Worm (Caenorhabditis elegans): ENCODE data around the gene Y39B6A.25.

Gene Y39B6A.25

DNA sequence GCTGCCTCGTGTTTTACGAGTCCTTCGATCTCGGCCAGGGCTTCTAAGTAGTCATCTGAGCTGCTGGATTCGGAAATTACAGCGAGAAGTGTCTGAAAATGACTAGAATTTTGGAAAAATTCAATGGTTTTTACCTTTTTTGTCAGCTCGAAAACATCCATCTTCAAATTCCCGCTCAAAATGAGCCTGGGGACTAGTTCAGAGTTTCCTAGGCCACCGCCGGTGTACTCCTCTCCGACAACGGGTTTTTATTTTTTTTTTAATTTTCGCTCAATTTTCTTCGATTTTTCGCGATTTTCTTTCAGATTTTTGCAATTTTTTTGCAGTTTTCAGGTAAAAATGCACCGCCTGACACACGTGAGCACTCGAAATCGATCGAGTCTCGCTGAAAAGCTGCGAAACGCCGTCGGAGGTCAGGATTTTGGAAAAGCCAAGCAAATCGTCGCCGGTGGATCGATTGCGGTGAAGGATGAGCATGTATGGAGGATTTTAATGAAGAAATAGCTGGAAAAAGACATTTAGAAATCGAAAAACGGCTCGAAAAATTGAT, 45.2 kb upstream of the Y39B6A.25 start, which contains the start of the genes mrps-35 and sws-1:
Gene mrps-35, plus strand, starts transcription at position 327 of the 550 bp plus-strand sequence.
Gene sws-1, minus strand, starts transcription at position 500 of the 550 bp plus-strand sequence.
- TF ChIP-seq mes-2 (tag; optimal IDR thresholded peaks at IDR 0.05; ENCODE audit: poor library complexity, severe bottlenecking) (peak; percentile 99), lin-38 (GFP tag; IDR thresholded peaks at IDR 0.05) (peak; percentile 73), Y75B8A.6 (GFP tag; IDR thresholded peaks at IDR 0.05) (no peak), ceh-62 (tag; optimal IDR thresholded peaks at IDR 0.05) (no peak), duxl-1 (tag; optimal IDR thresholded peaks at IDR 0.05; ENCODE audit: poor library complexity) (peak; percentile 70), nhr-6 (tag; optimal IDR thresholded peaks at IDR 0.05) (peak; percentile 67), mep-1 (tag; optimal IDR thresholded peaks at IDR 0.05) (peak; percentile 45), R02D3.7 (tag; optimal IDR thresholded peaks at IDR 0.05) (no peak), F49E8.2 (tag; optimal IDR thresholded peaks at IDR 0.05; ENCODE audit: borderline replicate concordance) (peak; percentile 47), mxl-2 (GFP tag; conservative IDR thresholded peaks at IDR 0.05) (peak; percentile 51; the same call in 1 of the 2 replicates), dmd-9 (GFP tag; IDR thresholded peaks at IDR 0.05) (peak; percentile 92), daf-12 (tag; optimal IDR thresholded peaks at IDR 0.05) (no peak), dve-1 (tag; optimal IDR thresholded peaks at IDR 0.05; ENCODE audit: insufficient read depth) (peak; percentile 27), ceh-44 (GFP tag; IDR thresholded peaks at IDR 0.05) (peak; percentile 66; the same call in 1 of the 2 replicates), dpl-1 (GFP tag; optimal IDR thresholded peaks at IDR 0.05) (peak; percentile 96), nhr-76 (tag; optimal IDR thresholded peaks at IDR 0.05) (no peak), attf-4 (tag; optimal IDR thresholded peaks at IDR 0.05) (no peak), daf-16 (GFP tag; optimal IDR thresholded peaks at IDR 0.05) (no peak), daf-16 (tag; optimal IDR thresholded peaks at IDR 0.05) (peak; percentile 46), rbr-2 (tag; optimal IDR thresholded peaks at IDR 0.05) (peak; percentile 37), ztf-7 (tag; optimal IDR thresholded peaks at IDR 0.05) (peak; percentile 10), dmd-6 (GFP tag; IDR thresholded peaks at IDR 0.05) (peak; percentile 64), nhr-28 (tag; optimal IDR thresholded peaks at IDR 0.05) (peak; percentile 16), Y48G9A.11 (GFP tag; IDR thresholded peaks at IDR 0.05) (peak; percentile 68), T20F7.1 (GFP tag; optimal IDR thresholded peaks at IDR 0.05) (no peak), hif-1 (tag; optimal IDR thresholded peaks at IDR 0.05) (peak in 1 of 2 experiments; percentile 87), snpc-1.2 (GFP tag; IDR thresholded peaks at IDR 0.05) (0 out of 2 replicates have a peak, but pooled peaks have one; percentile 30), hlh-30 (tag; optimal IDR thresholded peaks at IDR 0.05; ENCODE audit: insufficient read depth) (no peak), lin-15B (tag; optimal IDR thresholded peaks at IDR 0.05) (no peak), unc-130 (GFP tag; optimal IDR thresholded peaks at IDR 0.05) (peak; percentile 79), pha-4 (GFP tag; IDR thresholded peaks at IDR 0.05) (0 out of 2 replicates have a peak, but pooled peaks have one; percentile 39), pha-4 (tag; optimal IDR thresholded peaks at IDR 0.05) (no peak), arid-1 (GFP tag; conservative IDR thresholded peaks at IDR 0.05) (no peak), unc-62 (GFP tag; optimal IDR thresholded peaks at IDR 0.05 in 1 of 2) (peak in 1 of 2 experiments; percentile 11), unc-62 (tag; optimal IDR thresholded peaks at IDR 0.05) (no peak), snpc-4 (tag; optimal IDR thresholded peaks at IDR 0.05) (no peak), tag-97 (GFP tag; IDR thresholded peaks at IDR 0.05) (no peak), tra-1 (GFP tag; IDR thresholded peaks at IDR 0.05) (peak; percentile 85), nhr-25 (tag; optimal IDR thresholded peaks at IDR 0.05; ENCODE audit: borderline replicate concordance, insufficient read depth) (no peak), hmg-1.1 (GFP tag; IDR thresholded peaks at IDR 0.05) (0 out of 2 replicates have a peak, but pooled peaks have one; percentile 38), lsy-2 (tag; optimal IDR thresholded peaks at IDR 0.05) (peak in 1 of 2 experiments; percentile 77), hlh-11 (tag; optimal IDR thresholded peaks at IDR 0.05) (peak; percentile 0), set-16 (GFP tag; IDR thresholded peaks at IDR 0.05) (0 out of 2 replicates have a peak, but pooled peaks have one; percentile 9), lin-39 (tag; optimal IDR thresholded peaks at IDR 0.05) (no peak), ceh-28 (tag; optimal IDR thresholded peaks at IDR 0.05) (no peak), ZK337.2 (GFP tag; IDR thresholded peaks at IDR 0.05) (peak; percentile 92), F37D6.2 (tag; optimal IDR thresholded peaks at IDR 0.05) (peak; percentile 18), unc-39 (tag; optimal IDR thresholded peaks at IDR 0.05) (no peak)

Measured in whole organism, L4 larva.